Worm (Caenorhabditis elegans): ENCODE data around the gene klf-2.
A peak's percentile ranks its signal among the peaks of the same experiment; 100 is the strongest.

The klf-2 gene

ce11 chrV:20656626-20657025, 28.9 kb upstream of the klf-2 start:
- TF ChIP-seq nhr-25 (tag; optimal IDR thresholded peaks at IDR 0.05) (no peak), lin-39 (tag; optimal IDR thresholded peaks at IDR 0.05) (no peak), ztf-1 (GFP tag; conservative IDR thresholded peaks at IDR 0.05) (no peak), unc-62 (GFP tag; optimal IDR thresholded peaks at IDR 0.05) (no peak), gmeb-1 (tag; optimal IDR thresholded peaks at IDR 0.05) (no peak), peb-1 (tag; optimal IDR thresholded peaks at IDR 0.05) (no peak), elt-1 (tag; optimal IDR thresholded peaks at IDR 0.05) (no peak), elt-3 (tag; optimal IDR thresholded peaks at IDR 0.05) (no peak), ZK546.5 (tag; optimal IDR thresholded peaks at IDR 0.05) (no peak)

- TF ChIP-seq alr-1 (tag; optimal IDR thresholded peaks at IDR 0.05): no peak
- peak; percentile 17 for TF ChIP-seq fos-1 (tag; optimal IDR thresholded peaks at IDR 0.05)
- no peak for TF ChIP-seq lin-39 (tag; optimal IDR thresholded peaks at IDR 0.05)
- no peak for TF ChIP-seq ztf-11 (tag; optimal IDR thresholded peaks at IDR 0.05)
- peak; percentile 12 for TF ChIP-seq crh-2 (tag; optimal IDR thresholded peaks at IDR 0.05)
Observed at ce11 chrV:20660025-20660424, 25.5 kb upstream of the klf-2 start, which contains the start of gene W01F3.2. W01F3.2 (plus strand) TSS chrV:20660325.

DNA sequence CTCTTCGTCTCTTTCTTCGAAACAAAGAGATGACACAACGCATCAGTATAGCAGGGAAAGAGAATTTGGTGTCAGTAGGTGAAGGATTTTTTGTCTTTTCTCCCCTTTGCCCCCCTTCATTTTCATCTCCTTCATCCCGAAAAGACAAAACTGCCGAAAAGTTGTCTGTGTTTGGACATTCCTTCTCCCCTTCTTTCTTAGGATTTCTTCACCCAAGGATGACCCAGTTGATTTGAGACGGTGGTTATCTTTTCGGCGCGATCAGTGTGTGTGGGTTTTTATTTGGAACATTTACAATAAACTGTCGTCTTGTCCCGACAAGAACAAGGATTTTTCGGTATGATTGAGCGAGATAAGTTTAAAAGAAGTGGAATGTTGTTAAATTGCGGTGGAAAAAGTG, 23.0 kb upstream of the klf-2 start:
- TF ChIP-seq ceh-16 (tag; optimal IDR thresholded peaks at IDR 0.05) (no peak), dmd-4 (tag; optimal IDR thresholded peaks at IDR 0.05) (no peak), F13H6.1 (tag; optimal IDR thresholded peaks at IDR 0.05) (no peak), peb-1 (tag; optimal IDR thresholded peaks at IDR 0.05) (no peak), lin-39 (tag; optimal IDR thresholded peaks at IDR 0.05) (no peak), unc-62 (GFP tag; optimal IDR thresholded peaks at IDR 0.05) (no peak), nhr-21 (tag; optimal IDR thresholded peaks at IDR 0.05) (peak; percentile 12), alr-1 (tag; optimal IDR thresholded peaks at IDR 0.05) (no peak), ceh-82 (tag; optimal IDR thresholded peaks at IDR 0.05) (no peak), lin-13 (GFP tag; optimal IDR thresholded peaks at IDR 0.05) (no peak), fos-1 (tag; optimal IDR thresholded peaks at IDR 0.05) (no peak), snpc-4 (tag; optimal IDR thresholded peaks at IDR 0.05) (no peak), unc-39 (tag; optimal IDR thresholded peaks at IDR 0.05) (no peak), sem-4 (tag; optimal IDR thresholded peaks at IDR 0.05) (no peak), nhr-25 (tag; optimal IDR thresholded peaks at IDR 0.05) (no peak), elt-1 (tag; optimal IDR thresholded peaks at IDR 0.05) (peak; percentile 32)

DNA sequence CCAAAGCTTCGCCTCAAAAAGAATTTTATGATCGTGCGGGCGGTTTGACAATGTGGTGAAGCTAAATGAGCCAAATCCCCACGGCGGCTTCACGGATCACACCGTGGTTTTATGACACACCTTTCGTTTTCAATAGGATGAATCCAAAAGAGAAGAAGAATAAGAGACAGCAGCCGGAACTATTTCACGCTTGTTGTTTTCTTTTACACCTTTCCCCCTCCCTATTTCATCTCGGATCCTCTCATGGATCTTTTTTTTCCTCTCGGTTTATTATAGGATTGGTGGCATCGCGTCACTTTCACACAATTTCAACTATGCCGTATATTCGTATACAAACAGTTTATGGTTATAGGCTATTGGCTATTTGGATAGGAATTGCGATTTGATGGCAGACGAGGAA, 21.7 kb upstream of the klf-2 start:
- no peak for TF ChIP-seq unc-55 (GFP tag; optimal IDR thresholded peaks at IDR 0.05)
- TF ChIP-seq mab-5 (tag; optimal IDR thresholded peaks at IDR 0.05): no peak
- no peak for TF ChIP-seq nhr-237 (tag; optimal IDR thresholded peaks at IDR 0.05)
- TF ChIP-seq ztf-4 (tag; optimal IDR thresholded peaks at IDR 0.05): no peak
- TF ChIP-seq peb-1 (tag; optimal IDR thresholded peaks at IDR 0.05): no peak
- TF ChIP-seq aly-2 (tag; optimal IDR thresholded peaks at IDR 0.05): no peak
- TF ChIP-seq nhr-6 (tag; optimal IDR thresholded peaks at IDR 0.05): no peak
- TF ChIP-seq ama-1 (optimal IDR thresholded peaks at IDR 0.05): no peak
- TF ChIP-seq lsy-2 (tag; optimal IDR thresholded peaks at IDR 0.05): no peak
- no peak for TF ChIP-seq crh-2 (tag; optimal IDR thresholded peaks at IDR 0.05)
- TF ChIP-seq elt-1 (tag; optimal IDR thresholded peaks at IDR 0.05): no peak
- no peak for TF ChIP-seq F13H6.1 (tag; optimal IDR thresholded peaks at IDR 0.05)
- TF ChIP-seq nhr-23 (tag; optimal IDR thresholded peaks at IDR 0.05): no peak
- TF ChIP-seq zag-1 (tag; optimal IDR thresholded peaks at IDR 0.05): no peak
- no peak for TF ChIP-seq sma-9 (GFP tag; optimal IDR thresholded peaks at IDR 0.05)
- no peak for TF ChIP-seq sma-9 (tag; optimal IDR thresholded peaks at IDR 0.05)
- no peak for TF ChIP-seq lin-13 (GFP tag; optimal IDR thresholded peaks at IDR 0.05)
- no peak for TF ChIP-seq lin-11 (tag; optimal IDR thresholded peaks at IDR 0.05)
- no peak for TF ChIP-seq ztf-11 (tag; optimal IDR thresholded peaks at IDR 0.05)
- no peak for TF ChIP-seq mbf-1 (tag; optimal IDR thresholded peaks at IDR 0.05)
- no peak for TF ChIP-seq alr-1 (tag; optimal IDR thresholded peaks at IDR 0.05)

DNA sequence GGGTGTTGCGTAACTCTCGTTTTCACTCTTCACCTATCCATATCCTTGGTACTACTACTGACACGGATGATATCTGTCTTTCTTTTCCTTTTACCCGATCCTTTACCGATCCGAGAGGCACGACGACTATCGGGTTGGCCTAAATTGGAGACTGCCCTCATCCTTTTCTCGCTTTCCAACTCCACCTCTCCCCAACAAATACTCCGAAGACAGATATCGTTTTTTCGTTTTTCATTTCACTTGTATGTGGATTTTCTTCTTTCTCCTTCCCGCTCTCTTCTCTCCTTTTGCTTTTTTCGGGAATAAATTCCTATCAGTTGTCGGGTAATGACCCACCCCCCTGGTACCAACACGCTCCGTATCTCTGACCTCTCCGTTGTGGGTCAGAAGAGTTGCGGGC, 20.6 kb upstream of the klf-2 start:
- TF ChIP-seq snpc-4 (tag; optimal IDR thresholded peaks at IDR 0.05): no peak
- TF ChIP-seq blmp-1 (tag; optimal IDR thresholded peaks at IDR 0.05; ENCODE audit: insufficient read depth): peak; percentile 11
- TF ChIP-seq unc-39 (tag; optimal IDR thresholded peaks at IDR 0.05): no peak
- TF ChIP-seq nhr-21 (tag; optimal IDR thresholded peaks at IDR 0.05): peak; percentile 31
